Worm (Caenorhabditis elegans) whole organism, early embryonic: ENCODE results near the gene gcy-27.

Experiments
- ama-1 ChIP-seq: fragments of 150-350 bp; optimal IDR thresholded peaks from 2 replicates; lab custom pipeline; 2014
- ceh-36 ChIP-seq: sonication (generic microtip); optimal IDR thresholded peaks from 2 replicates; lab custom pipeline; 2016; ENCODE audit warnings: missing genetic modification characterization, inconsistent platforms, missing compliant biosample characterization
- flt-1 ChIP-seq: fragments of 200-800 bp; sonication (Bioruptor generic); IDR thresholded peaks from 2 replicates; pipeline ENCODE4 v1.3.6; 2022; ENCODE audit warnings: missing genetic modification characterization, missing compliant biosample characterization
- hnd-1 ChIP-seq: sonication (generic microtip); optimal IDR thresholded peaks from 2 replicates; lab custom pipeline; 2016; ENCODE audit warnings: missing genetic modification characterization, missing compliant biosample characterization
- pes-1 ChIP-seq: fragments of 200-800 bp; sonication (Bioruptor generic); IDR thresholded peaks from 2 replicates; pipeline ENCODE4 v1.3.6; 2022; ENCODE audit warnings: missing genetic modification reagents, missing genetic modification characterization, missing compliant biosample characterization
- tbx-11 ChIP-seq: fragments of 200-800 bp; sonication (Bioruptor generic); IDR thresholded peaks from 2 replicates; pipeline ENCODE4 v1.3.6; 2022; ENCODE audit warnings: missing genetic modification characterization, missing compliant biosample characterization

- TF ChIP-seq flt-1 (GFP tag; lab: Robert Waterston, UW): no peak
- TF ChIP-seq hnd-1 (tag; lab: Kevin White, UChicago): no peak
- TF ChIP-seq ama-1 (lab: Kevin White, UChicago): no peak
- no peak for TF ChIP-seq pes-1 (GFP tag; lab: Robert Waterston, UW)
- no peak for TF ChIP-seq tbx-11 (GFP tag; lab: Robert Waterston, UW)
- TF ChIP-seq ceh-36 (tag; lab: Kevin White, UChicago): no peak
Measured at ce11 chrIV:17473034-17473433, 36.6 kb upstream of the gcy-27 start, which contains the start of gene gba-3.
